Worm (Caenorhabditis elegans) whole organism, L3 larva: ENCODE results near the gene fis-2.

Experiments used
- ama-1 ChIP-seq: fragments of 150-350 bp; optimal IDR thresholded peaks from 2 replicates; lab custom pipeline; 2018
- egl-5 ChIP-seq: fragments of 150-350 bp; optimal IDR thresholded peaks from 2 replicates; lab custom pipeline; 2017; ENCODE audit warnings: missing biosample characterization, missing genetic modification reagents, missing genetic modification characterization, inconsistent platforms
- nhr-28 ChIP-seq: fragments of 150-350 bp; optimal IDR thresholded peaks from 2 replicates; lab custom pipeline; 2014; ENCODE audit warnings: missing biosample characterization, missing genetic modification characterization

- no peak for TF ChIP-seq nhr-28 (tag; lab: Kevin White, UChicago)
- no peak for TF ChIP-seq egl-5 (tag; lab: Kevin White, UChicago)
- TF ChIP-seq ama-1 (lab: Kevin White, UChicago) = no peak
Observed at ce11 chrX:8318950-8319349, 33.9 kb upstream of the fis-2 start, which contains the start of gene srh-11.
